Worm (Caenorhabditis elegans): ENCODE results near the gene T15H9.5.

The T15H9.5 gene

ce11 chrII:9591071-9591470 is 20.2 kb downstream of the T15H9.5 start, which contains the start of the genes E02H1.1 and tag-124 (continued):
- TF ChIP-seq che-1 (tag; optimal IDR thresholded peaks at IDR 0.05) (no peak), ztf-16 (tag; optimal IDR thresholded peaks at IDR 0.05) (no peak), pat-9 (tag; optimal IDR thresholded peaks at IDR 0.05) (no peak), K02D7.2 (tag; optimal IDR thresholded peaks at IDR 0.05) (no peak), gmeb-2 (tag; optimal IDR thresholded peaks at IDR 0.05) (no peak), ttx-3 (tag; optimal IDR thresholded peaks at IDR 0.05) (no peak), F13H6.1 (tag; optimal IDR thresholded peaks at IDR 0.05) (peak; percentile 52), C08G9.2 (tag; optimal IDR thresholded peaks at IDR 0.05) (peak; percentile 93), nhr-232 (tag; optimal IDR thresholded peaks at IDR 0.05) (no peak), unc-42 (tag; optimal IDR thresholded peaks at IDR 0.05) (peak; percentile 13), elt-2 (tag; optimal IDR thresholded peaks at IDR 0.05) (peak; percentile 56), nfya-1 (tag; optimal IDR thresholded peaks at IDR 0.05) (peak; percentile 1), pag-3 (tag; optimal IDR thresholded peaks at IDR 0.05; ENCODE audit: borderline replicate concordance) (no peak), ceh-18 (tag; optimal IDR thresholded peaks at IDR 0.05) (no peak), lim-6 (tag; optimal IDR thresholded peaks at IDR 0.05) (no peak)

- TF ChIP-seq ceh-14 (tag; optimal IDR thresholded peaks at IDR 0.05) (no peak), nfya-1 (tag; optimal IDR thresholded peaks at IDR 0.05) (no peak), pros-1 (tag; optimal IDR thresholded peaks at IDR 0.05) (no peak), pat-9 (tag; optimal IDR thresholded peaks at IDR 0.05) (no peak), ceh-19 (GFP tag; optimal IDR thresholded peaks at IDR 0.05) (no peak), hlh-8 (tag; optimal IDR thresholded peaks at IDR 0.05) (no peak), ceh-22 (tag; optimal IDR thresholded peaks at IDR 0.05) (no peak)
Observed at ce11 chrII:9589667-9590066, 21.6 kb downstream of the T15H9.5 start, which contains the start of gene eral-1. Gene eral-1 (minus strand): TSS chrII:9589767.

ce11 chrII:9586734-9587209 is 24.5 kb downstream of the T15H9.5 start, which contains the start of gene ugt-58:
Gene ugt-58 (minus strand): TSS chrII:9586784.
- TF ChIP-seq elt-2 (tag; optimal IDR thresholded peaks at IDR 0.05): peak; percentile 52
- no peak for TF ChIP-seq hlh-30 (tag; optimal IDR thresholded peaks at IDR 0.05; ENCODE audit: insufficient read depth)

- TF ChIP-seq tbx-2 (tag; optimal IDR thresholded peaks at IDR 0.05) (no peak), dve-1 (tag; optimal IDR thresholded peaks at IDR 0.05) (no peak), elt-4 (tag; optimal IDR thresholded peaks at IDR 0.05) (no peak), hlh-30 (tag; optimal IDR thresholded peaks at IDR 0.05; ENCODE audit: insufficient read depth) (no peak), ceh-31 (tag; optimal IDR thresholded peaks at IDR 0.05) (no peak)
Observed at ce11 chrII:9583461-9583860, 27.8 kb downstream of the T15H9.5 start, which contains the start of gene wee-1.1. Gene wee-1.1 (minus strand): TSS chrII:9583561.

- peak; percentile 85 for TF ChIP-seq ceh-19 (GFP tag; optimal IDR thresholded peaks at IDR 0.05)
- TF ChIP-seq ceh-34 (tag; optimal IDR thresholded peaks at IDR 0.05): peak; percentile 98
- TF ChIP-seq nhr-11 (tag; optimal IDR thresholded peaks at IDR 0.05): no peak
- TF ChIP-seq K02D7.2 (tag; optimal IDR thresholded peaks at IDR 0.05): no peak
Observed at ce11 chrII:9577630-9578029, 33.6 kb downstream of the T15H9.5 start.

- no peak for TF ChIP-seq mec-3 (tag; optimal IDR thresholded peaks at IDR 0.05; ENCODE audit: borderline replicate concordance)
- TF ChIP-seq ref-2 (tag; optimal IDR thresholded peaks at IDR 0.05): no peak
- TF ChIP-seq hlh-8 (tag; optimal IDR thresholded peaks at IDR 0.05): no peak
- TF ChIP-seq pag-3 (tag; optimal IDR thresholded peaks at IDR 0.05; ENCODE audit: borderline replicate concordance): no peak
- no peak for TF ChIP-seq ama-1 (optimal IDR thresholded peaks at IDR 0.05)
- TF ChIP-seq ahr-1 (tag; optimal IDR thresholded peaks at IDR 0.05): no peak
- no peak for TF ChIP-seq eyg-1 (tag; optimal IDR thresholded peaks at IDR 0.05)
- TF ChIP-seq hlh-15 (tag; optimal IDR thresholded peaks at IDR 0.05): no peak
- TF ChIP-seq tbx-7 (tag; optimal IDR thresholded peaks at IDR 0.05): no peak
- TF ChIP-seq sdc-2 (tag; optimal IDR thresholded peaks at IDR 0.05): no peak
- no peak for TF ChIP-seq ceh-6 (GFP tag; optimal IDR thresholded peaks at IDR 0.05)
- TF ChIP-seq fax-1 (tag; optimal IDR thresholded peaks at IDR 0.05): no peak
- no peak for TF ChIP-seq tbx-2 (tag; optimal IDR thresholded peaks at IDR 0.05)
- TF ChIP-seq dmd-4 (tag; optimal IDR thresholded peaks at IDR 0.05; ENCODE audit: borderline replicate concordance): no peak
- no peak for TF ChIP-seq zip-5 (tag; optimal IDR thresholded peaks at IDR 0.05)
- TF ChIP-seq unc-55 (GFP tag; optimal IDR thresholded peaks at IDR 0.05): no peak
Observed at ce11 chrII:9576707-9577106, 34.5 kb downstream of the T15H9.5 start.
